Worm (Caenorhabditis elegans): ENCODE measurements around the gene lys-3.

ce11 chrV:10265019-10265418 is 18.3 kb downstream of the lys-3 start:
- TF ChIP-seq ztf-1 (GFP tag; conservative IDR thresholded peaks at IDR 0.05) (no peak), alr-1 (tag; optimal IDR thresholded peaks at IDR 0.05) (no peak), unc-39 (tag; optimal IDR thresholded peaks at IDR 0.05) (no peak), nhr-11 (tag; optimal IDR thresholded peaks at IDR 0.05) (no peak), sem-4 (tag; optimal IDR thresholded peaks at IDR 0.05) (no peak), mdl-1 (tag; optimal IDR thresholded peaks at IDR 0.05) (no peak)

All from whole organism, L2 larva.